Worm (Caenorhabditis elegans): Measurements from ENCODE around the gene mec-14.

DNA sequence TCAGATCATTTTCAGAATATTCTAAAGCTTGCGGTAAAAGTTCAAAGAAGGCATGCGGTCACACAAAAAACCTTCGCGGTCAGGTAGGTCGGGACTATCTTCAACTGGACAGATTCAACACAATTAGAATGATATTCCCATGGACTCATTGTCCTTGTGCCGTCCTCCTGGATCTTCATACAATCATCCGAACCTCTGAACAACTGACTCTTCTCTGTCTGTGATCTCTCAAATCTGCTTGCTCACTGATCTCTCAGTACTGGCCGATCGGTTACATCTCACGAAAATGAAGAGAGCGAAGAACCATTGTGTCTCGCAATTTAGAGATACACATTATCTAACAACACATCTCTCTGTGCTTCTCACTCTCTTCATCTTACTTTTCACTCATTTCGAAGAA is 22.7 kb upstream of the mec-14 start:
- TF ChIP-seq gmeb-1 (tag; optimal IDR thresholded peaks at IDR 0.05) (no peak), fos-1 (tag; optimal IDR thresholded peaks at IDR 0.05) (no peak)
